Fruit fly (Drosophila melanogaster): ENCODE measurements around the gene CG42822.

DNA sequence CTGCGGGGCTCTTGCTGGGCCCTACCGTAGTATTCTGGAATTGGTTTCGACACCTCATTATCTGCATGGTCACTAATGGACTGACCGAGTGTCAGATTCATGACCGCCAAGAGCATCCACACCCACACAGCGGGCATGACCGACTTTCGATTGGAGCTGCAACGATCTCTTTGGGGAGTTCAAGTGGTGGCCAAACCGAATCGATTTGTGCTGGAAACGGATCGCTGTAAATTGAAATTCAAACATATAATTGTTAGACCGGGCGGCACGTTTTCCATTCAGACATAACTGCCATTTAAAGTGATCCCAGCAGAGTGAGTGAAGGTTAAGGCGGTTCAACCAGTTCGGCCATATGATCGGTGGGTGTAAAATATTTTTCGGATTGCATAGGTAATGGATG lies 7.3 kb upstream of the CG42822 start, which contains the start of the genes CG42824 and CG42798:
- TF ChIP-seq CG10669 (GFP tag; optimal IDR thresholded peaks at IDR 0.05) (no peak), CG11902 (GFP tag; optimal IDR thresholded peaks at IDR 0.05) (no peak), CG31627 (GFP tag; optimal IDR thresholded peaks at IDR 0.05) (no peak), Ets21C (GFP tag; optimal IDR thresholded peaks at IDR 0.05) (no peak), CG8319 (GFP tag; optimal IDR thresholded peaks at IDR 0.05) (no peak), Hr39 (GFP tag; optimal IDR thresholded peaks at IDR 0.05) (no peak), CG10631 (GFP tag; optimal IDR thresholded peaks at IDR 0.05) (no peak), Sox102F (GFP tag; optimal IDR thresholded peaks at IDR 0.05) (no peak), Met (GFP tag; optimal IDR thresholded peaks at IDR 0.05) (no peak)
